Fruit fly (Drosophila melanogaster): ENCODE measurements around the gene CG5877.

CG5877 gene

dm6 chrX:15298298-15299069 is 5.7 kb downstream of the CG5877 start (continued):
- TF ChIP-seq her (GFP tag; optimal IDR thresholded peaks at IDR 0.05) = peak; percentile 62
- TF ChIP-seq CG14667 (GFP tag; IDR thresholded peaks at IDR 0.05) = peak; percentile 96
- no peak for TF ChIP-seq D (optimal IDR thresholded peaks at IDR 0.05)
- peak; percentile 97 for TF ChIP-seq D (GFP tag; optimal IDR thresholded peaks at IDR 0.05)
- peak; percentile 95 for TF ChIP-seq ewg (GFP tag; optimal IDR thresholded peaks at IDR 0.05)
- peak; percentile 97 for TF ChIP-seq gsb (GFP tag; IDR thresholded peaks at IDR 0.05)
- TF ChIP-seq Bgb (GFP tag; IDR thresholded peaks at IDR 0.05; ENCODE audit: partially characterized antibody) = peak; percentile 45; the same call in 1 of the 2 replicates
- TF ChIP-seq tll (GFP tag; optimal IDR thresholded peaks at IDR 0.05) = no peak
- TF ChIP-seq zfh2 (GFP tag; optimal IDR thresholded peaks at IDR 0.05) = peak; percentile 86
- peak; percentile 97 for TF ChIP-seq CG2712 (tag; optimal IDR thresholded peaks at IDR 0.05)
- TF ChIP-seq Rx (GFP tag; IDR thresholded peaks at IDR 0.05) = peak; percentile 95
- TF ChIP-seq tin (GFP tag; optimal IDR thresholded peaks at IDR 0.05) = peak; percentile 95
- peak; percentile 98 for TF ChIP-seq Sox102F (GFP tag; optimal IDR thresholded peaks at IDR 0.05)
- peak; percentile 66 for TF ChIP-seq CG33557 (GFP tag; optimal IDR thresholded peaks at IDR 0.05)
- peak in 1 of 2 experiments; percentile 96 for TF ChIP-seq Hr78 (GFP tag; optimal IDR thresholded peaks at IDR 0.05)
- no peak for TF ChIP-seq tna (GFP tag; IDR thresholded peaks at IDR 0.05; ENCODE audit: partially characterized antibody)
- TF ChIP-seq Sin3A (optimal IDR thresholded peaks at IDR 0.05) = no peak
- peak; percentile 93 for TF ChIP-seq zfh1 (GFP tag; IDR thresholded peaks at IDR 0.05)
- TF ChIP-seq PHDP (tag; optimal IDR thresholded peaks at IDR 0.05) = peak; percentile 98
- peak; percentile 97 for TF ChIP-seq unpg (GFP tag; optimal IDR thresholded peaks at IDR 0.05)
- peak; percentile 98 for TF ChIP-seq CG32767 (GFP tag; IDR thresholded peaks at IDR 0.05)
- TF ChIP-seq CG5245 (GFP tag; optimal IDR thresholded peaks at IDR 0.05) = peak; percentile 89
- peak; percentile 11 for TF ChIP-seq CG12236 (GFP tag; optimal IDR thresholded peaks at IDR 0.05)
- TF ChIP-seq ind (GFP tag; optimal IDR thresholded peaks at IDR 0.05) = peak; percentile 98
- TF ChIP-seq ftz-f1 (GFP tag; optimal IDR thresholded peaks at IDR 0.05) = peak; percentile 99
- peak; percentile 95 for TF ChIP-seq CG12219 (GFP tag; optimal IDR thresholded peaks at IDR 0.05)
- peak; percentile 99 for TF ChIP-seq dysf (GFP tag; IDR thresholded peaks at IDR 0.05)
- TF ChIP-seq CoRest (tag; optimal IDR thresholded peaks at IDR 0.05) = peak; percentile 99
- peak; percentile 94 for TF ChIP-seq CG18764 (GFP tag; optimal IDR thresholded peaks at IDR 0.05)
- TF ChIP-seq run (tag; optimal IDR thresholded peaks at IDR 0.05) = peak; percentile 96
- TF ChIP-seq CG2129 (GFP tag; IDR thresholded peaks at IDR 0.05; ENCODE audit: partially characterized antibody) = no peak
- TF ChIP-seq Adf1 (GFP tag; IDR thresholded peaks at IDR 0.05) = peak; percentile 95
- peak; percentile 5 for TF ChIP-seq HLHmδ (GFP tag; optimal IDR thresholded peaks at IDR 0.05)
- peak; percentile 97 for TF ChIP-seq CG11723 (GFP tag; optimal IDR thresholded peaks at IDR 0.05)
- TF ChIP-seq CG10543 (GFP tag; optimal IDR thresholded peaks at IDR 0.05) = peak; percentile 98
- peak; percentile 98 for TF ChIP-seq CG11504 (tag; optimal IDR thresholded peaks at IDR 0.05)
- peak; percentile 98 for TF ChIP-seq Atf6 (GFP tag; IDR thresholded peaks at IDR 0.05)
- no peak for TF ChIP-seq vnd (GFP tag; IDR thresholded peaks at IDR 0.05; ENCODE audit: partially characterized antibody)
- peak; percentile 35 for TF ChIP-seq CG9609 (GFP tag; optimal IDR thresholded peaks at IDR 0.05)
- peak; percentile 96 for TF ChIP-seq gcm (GFP tag; optimal IDR thresholded peaks at IDR 0.05)
- peak; percentile 92 for TF ChIP-seq gt (GFP tag; IDR thresholded peaks at IDR 0.05)
- peak; percentile 70 for TF ChIP-seq mirr (GFP tag; optimal IDR thresholded peaks at IDR 0.05)
- TF ChIP-seq stwl (tag; optimal IDR thresholded peaks at IDR 0.05) = no peak
- no peak for TF ChIP-seq CG7963 (GFP tag; IDR thresholded peaks at IDR 0.05; ENCODE audit: partially characterized antibody)
- TF ChIP-seq fd64A (GFP tag; optimal IDR thresholded peaks at IDR 0.05) = peak; percentile 87
- peak; percentile 93 for TF ChIP-seq CG2875 (GFP tag; optimal IDR thresholded peaks at IDR 0.05)
- peak; percentile 97 for TF ChIP-seq Aef1 (GFP tag; IDR thresholded peaks at IDR 0.05)
- TF ChIP-seq CG33213 (GFP tag; optimal IDR thresholded peaks at IDR 0.05) = peak; percentile 52
- TF ChIP-seq usp (GFP tag; optimal IDR thresholded peaks at IDR 0.05) = no peak

Data from whole organism, embryonic.